Worm (Caenorhabditis elegans): ENCODE data around the gene ifp-1.

ifp-1 gene

DNA sequence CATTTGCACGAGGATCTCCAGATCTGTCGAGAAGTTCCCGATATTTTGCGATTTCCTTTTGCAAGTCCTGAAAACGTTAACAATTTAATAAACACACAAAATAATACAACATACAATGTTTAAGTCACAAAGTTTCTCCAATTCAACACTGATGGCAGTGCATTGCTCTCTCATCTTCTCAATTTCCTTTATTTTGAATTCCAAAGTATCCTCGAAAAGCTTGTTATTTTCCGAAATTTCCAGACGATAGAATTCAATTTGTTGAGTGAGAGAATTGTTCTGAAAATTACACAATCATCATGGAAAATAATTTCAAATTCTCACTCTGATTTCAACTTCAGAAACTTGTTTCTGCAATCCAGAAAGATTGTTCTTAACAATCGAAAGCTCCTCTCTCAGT, 2.0 kb downstream of the ifp-1 start:
- no peak for TF ChIP-seq nhr-76 (tag; optimal IDR thresholded peaks at IDR 0.05)
- no peak for TF ChIP-seq ztf-11 (tag; optimal IDR thresholded peaks at IDR 0.05)
- no peak for TF ChIP-seq tbx-2 (tag; optimal IDR thresholded peaks at IDR 0.05)
- no peak for TF ChIP-seq nhr-237 (tag; optimal IDR thresholded peaks at IDR 0.05)
- no peak for TF ChIP-seq ZK546.5 (tag; optimal IDR thresholded peaks at IDR 0.05)

DNA sequence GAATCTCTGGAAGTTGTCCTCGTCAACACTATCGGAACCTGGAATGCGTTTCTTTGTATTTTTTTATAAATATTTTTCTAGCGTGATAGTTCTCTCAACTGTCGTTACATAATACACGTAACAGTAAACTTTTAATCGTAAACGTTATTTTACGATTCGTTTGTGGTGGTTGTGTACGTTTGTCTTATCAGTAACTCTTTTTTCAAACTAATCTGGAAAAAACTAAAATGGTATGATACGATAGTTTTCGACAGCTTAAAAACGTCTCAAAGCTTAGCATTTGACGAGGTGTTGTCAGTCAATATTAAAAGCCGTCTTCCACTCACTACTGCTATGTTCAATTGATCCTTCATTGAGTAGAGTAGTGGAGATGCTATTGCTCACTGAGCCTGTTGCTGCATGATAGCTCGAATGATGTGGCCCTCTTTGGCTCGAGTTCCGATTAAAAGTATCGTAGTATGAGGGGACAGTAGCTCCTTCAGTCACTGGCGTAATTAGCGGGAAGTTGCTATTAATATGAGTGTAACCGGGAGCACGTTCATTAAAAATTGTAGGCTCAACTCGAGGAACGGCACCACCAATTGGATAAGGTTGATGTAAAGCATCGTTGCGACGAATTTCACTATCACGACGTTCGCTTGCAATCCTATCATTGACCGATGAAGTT, 3.0 kb downstream of the ifp-1 start:
- TF ChIP-seq elt-2 (tag; optimal IDR thresholded peaks at IDR 0.05) (peak; percentile 72), nhr-237 (tag; optimal IDR thresholded peaks at IDR 0.05) (no peak), nfya-1 (tag; optimal IDR thresholded peaks at IDR 0.05; ENCODE audit: insufficient read depth) (no peak), jun-1 (tag; optimal IDR thresholded peaks at IDR 0.05) (no peak), R02D3.7 (tag; optimal IDR thresholded peaks at IDR 0.05) (no peak), pqm-1 (tag; optimal IDR thresholded peaks at IDR 0.05) (peak; percentile 30), nhr-43 (tag; optimal IDR thresholded peaks at IDR 0.05; ENCODE audit: poor library complexity, severe bottlenecking) (no peak), mdl-1 (tag; optimal IDR thresholded peaks at IDR 0.05) (no peak), pha-4 (tag; optimal IDR thresholded peaks at IDR 0.05) (peak; percentile 44)

DNA sequence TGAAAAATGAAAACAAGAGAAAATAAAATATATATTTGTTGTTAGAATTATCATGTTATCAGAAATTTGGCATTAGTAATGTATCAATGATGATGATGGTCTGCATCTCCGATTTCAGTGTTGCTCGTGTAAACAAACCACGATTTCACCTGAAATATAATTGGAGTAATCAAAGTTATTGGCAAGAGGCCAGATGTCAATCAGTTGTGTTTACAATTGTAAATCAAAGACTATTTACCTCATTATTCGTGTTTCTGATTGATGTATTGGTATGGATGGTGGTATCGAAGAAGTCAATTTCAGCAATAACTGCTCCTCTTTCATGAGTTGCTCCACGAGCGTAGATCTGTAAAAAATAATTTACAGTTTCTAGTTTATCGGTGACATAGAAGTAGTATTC, 4.0 kb downstream of the ifp-1 start:
- TF ChIP-seq elt-2 (tag; optimal IDR thresholded peaks at IDR 0.05) (peak; percentile 10), zag-1 (tag; optimal IDR thresholded peaks at IDR 0.05) (no peak), pha-4 (tag; optimal IDR thresholded peaks at IDR 0.05) (peak; percentile 24)

DNA sequence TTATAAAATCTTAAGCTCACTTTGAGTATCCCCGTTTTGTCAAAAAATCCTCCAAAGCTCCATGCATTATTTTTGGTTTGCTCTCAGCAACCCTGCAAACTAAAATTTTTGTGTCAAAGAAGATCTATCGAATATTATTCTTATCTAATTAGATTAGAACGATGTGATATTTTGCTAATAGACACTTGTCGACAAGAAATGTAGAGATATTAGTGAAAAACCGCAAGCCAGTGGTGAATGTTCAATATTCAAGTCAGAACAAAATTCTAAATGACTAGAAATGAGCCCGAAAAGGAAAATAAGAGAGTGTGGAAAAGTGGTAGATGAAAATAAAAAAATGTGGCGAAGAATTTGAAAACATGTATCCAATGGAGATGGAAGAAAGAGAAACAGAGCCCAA, 5.2 kb downstream of the ifp-1 start, which contains the start of gene C43C3.4:
Gene C43C3.4, minus strand, starts transcription at position 101 of the 400 bp plus-strand sequence.
- TF ChIP-seq elt-3 (tag; optimal IDR thresholded peaks at IDR 0.05) (no peak), tbx-2 (tag; optimal IDR thresholded peaks at IDR 0.05) (no peak), mdl-1 (tag; optimal IDR thresholded peaks at IDR 0.05) (no peak), nhr-25 (tag; optimal IDR thresholded peaks at IDR 0.05) (no peak), hmg-11 (tag; optimal IDR thresholded peaks at IDR 0.05) (no peak), eor-1 (tag; optimal IDR thresholded peaks at IDR 0.05) (no peak), nhr-23 (tag; optimal IDR thresholded peaks at IDR 0.05) (no peak), mml-1 (tag; optimal IDR thresholded peaks at IDR 0.05) (no peak), ztf-11 (tag; optimal IDR thresholded peaks at IDR 0.05) (no peak), fkh-10 (GFP tag; optimal IDR thresholded peaks at IDR 0.05) (no peak), nhr-77 (tag; optimal IDR thresholded peaks at IDR 0.05) (no peak), ceh-28 (tag; optimal IDR thresholded peaks at IDR 0.05) (no peak), ceh-9 (tag; optimal IDR thresholded peaks at IDR 0.05) (no peak), ceh-82 (tag; optimal IDR thresholded peaks at IDR 0.05) (no peak), ceh-16 (tag; optimal IDR thresholded peaks at IDR 0.05) (no peak)

DNA sequence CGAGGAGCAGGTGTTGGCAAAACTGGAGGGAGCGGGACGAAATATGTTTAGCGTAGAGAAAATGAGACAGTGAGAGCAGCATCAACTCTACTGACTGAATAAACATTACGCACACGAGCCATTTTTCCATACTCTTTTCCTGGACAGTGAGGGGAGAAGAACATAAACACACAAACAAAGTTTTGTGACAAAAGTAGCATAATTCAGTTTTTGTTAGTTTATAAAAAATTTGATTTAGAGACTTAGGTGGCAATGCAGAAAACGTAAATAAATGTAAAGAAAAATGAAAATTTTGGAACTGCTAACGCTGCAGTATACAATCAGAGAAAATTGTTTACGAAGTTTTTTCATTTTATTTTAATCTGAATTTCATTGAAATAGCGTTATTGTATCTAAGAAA, 6.7 kb downstream of the ifp-1 start:
- TF ChIP-seq elt-2 (tag; optimal IDR thresholded peaks at IDR 0.05) (peak; percentile 6), pha-4 (tag; optimal IDR thresholded peaks at IDR 0.05) (peak; percentile 57), eor-1 (tag; optimal IDR thresholded peaks at IDR 0.05) (no peak), ama-1 (optimal IDR thresholded peaks at IDR 0.05) (no peak), fkh-10 (GFP tag; optimal IDR thresholded peaks at IDR 0.05) (no peak), pqm-1 (tag; optimal IDR thresholded peaks at IDR 0.05) (no peak), fkh-2 (tag; optimal IDR thresholded peaks at IDR 0.05) (no peak)

DNA sequence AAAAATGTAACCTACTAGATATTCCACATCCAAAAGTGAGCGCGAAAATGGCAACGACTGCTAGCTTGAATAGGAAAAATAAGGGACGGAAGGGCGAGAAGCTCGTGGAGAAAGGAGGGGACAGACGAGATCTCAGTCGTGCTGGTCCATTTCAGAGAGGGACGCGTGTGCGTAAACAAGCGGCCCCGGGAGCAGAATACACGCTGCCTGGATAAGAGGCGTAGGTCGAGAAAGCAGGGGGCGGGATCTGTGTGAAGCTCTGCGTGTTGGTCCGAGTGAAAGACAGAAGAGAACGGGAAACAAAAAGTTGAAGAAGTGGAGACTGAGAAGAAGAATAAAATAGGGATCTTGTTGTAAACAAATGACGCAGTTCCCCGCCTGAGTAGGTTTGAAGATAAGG, 11.4 kb downstream of the ifp-1 start, which contains the start of gene T14B1.1:
Gene T14B1.1, minus strand, starts transcription at position 170 of the 400 bp plus-strand sequence.
- peak; percentile 61 for TF ChIP-seq nfya-1 (tag; optimal IDR thresholded peaks at IDR 0.05; ENCODE audit: insufficient read depth)
- TF ChIP-seq ztf-11 (tag; optimal IDR thresholded peaks at IDR 0.05), result no peak
- TF ChIP-seq lsy-12 (tag; optimal IDR thresholded peaks at IDR 0.05), result no peak
- peak; percentile 61 for TF ChIP-seq fkh-10 (GFP tag; optimal IDR thresholded peaks at IDR 0.05)
- TF ChIP-seq lin-39 (tag; optimal IDR thresholded peaks at IDR 0.05), result peak; percentile 82
- no peak for TF ChIP-seq elt-2 (tag; optimal IDR thresholded peaks at IDR 0.05)
